Fruit fly (Drosophila melanogaster): ENCODE results near the gene CG46394.

CG46394 gene

DNA sequence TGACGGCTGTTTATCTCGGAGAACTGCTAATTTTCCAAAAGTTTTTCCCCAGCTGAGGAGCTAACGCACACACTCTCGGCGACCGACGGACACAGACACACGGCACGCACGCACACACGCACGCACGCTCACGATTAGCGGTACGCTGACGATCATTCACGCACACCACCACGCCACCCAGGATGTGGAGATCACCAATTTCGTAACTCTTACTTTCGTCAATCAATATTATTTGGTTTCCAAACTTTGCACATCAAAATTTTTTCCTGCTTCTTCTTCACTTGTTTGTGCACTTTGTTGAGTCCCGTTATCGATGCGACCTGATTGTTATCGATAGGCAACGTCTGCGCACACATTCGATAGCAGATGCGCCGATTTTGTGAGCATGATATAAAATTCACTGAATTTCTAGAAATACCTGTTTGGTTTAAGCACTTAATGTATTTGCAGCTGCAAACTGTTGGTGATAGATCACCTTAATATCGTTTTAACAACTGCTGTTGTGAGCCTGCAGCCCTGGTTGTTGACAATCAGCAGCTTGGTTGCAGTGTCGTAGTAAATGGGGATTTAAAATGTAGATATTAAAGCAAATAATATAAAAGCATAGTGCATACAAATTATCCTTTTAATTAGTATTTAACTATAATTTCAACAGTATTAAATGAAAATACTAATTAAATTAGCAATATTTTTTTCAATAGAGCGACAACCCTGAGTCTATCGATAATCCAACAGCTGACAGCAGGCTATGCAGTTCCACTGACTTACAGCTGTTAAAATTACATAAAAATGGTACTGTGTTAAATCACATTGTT, 38.0 kb upstream of the CG46394 start, which contains the start of the genes CG7394 and Mob2 (continued):
- peak; percentile 90 for TF ChIP-seq Aef1 (GFP tag; IDR thresholded peaks at IDR 0.05)
- peak; percentile 92 for TF ChIP-seq CG14014 (GFP tag; IDR thresholded peaks at IDR 0.05)
- peak; percentile 39 for TF ChIP-seq NK7.1 (GFP tag; optimal IDR thresholded peaks at IDR 0.05)
- TF ChIP-seq Ets65A (GFP tag): peak; percentile 95
- peak; percentile 84 for TF ChIP-seq kay (GFP tag; optimal IDR thresholded peaks at IDR 0.05)
- TF ChIP-seq CG11696 (GFP tag; IDR thresholded peaks at IDR 0.05): peak; percentile 52; the same call in 1 of the 2 replicates
- TF ChIP-seq CG7372 (GFP tag; IDR thresholded peaks at IDR 0.05): peak; percentile 90
- TF ChIP-seq CG10274 (GFP tag; optimal IDR thresholded peaks at IDR 0.05): peak; percentile 58
- peak; percentile 96 for TF ChIP-seq row (GFP tag; IDR thresholded peaks at IDR 0.05)
- TF ChIP-seq ERR (GFP tag; optimal IDR thresholded peaks at IDR 0.05): peak; percentile 41
- TF ChIP-seq aop (GFP tag; IDR thresholded peaks at IDR 0.05): no peak
- peak; percentile 88 for TF ChIP-seq sug (tag; optimal IDR thresholded peaks at IDR 0.05)
- no peak; the same call in 2 of the 3 replicates for TF ChIP-seq zen2 (GFP tag; IDR thresholded peaks at IDR 0.05; ENCODE audit: partially characterized antibody)
- peak; percentile 64 for TF ChIP-seq psq (GFP tag; optimal IDR thresholded peaks at IDR 0.05)
- peak; percentile 59; the same call in 1 of the 2 replicates for TF ChIP-seq sim (GFP tag; IDR thresholded peaks at IDR 0.05)
- no peak for TF ChIP-seq lov (optimal IDR thresholded peaks at IDR 0.05)
- peak; percentile 79; the same call in 1 of the 3 replicates for TF ChIP-seq lov (GFP tag; IDR thresholded peaks at IDR 0.05)
- TF ChIP-seq Jarid2 (GFP tag; optimal IDR thresholded peaks at IDR 0.05): peak; percentile 30
- TF ChIP-seq ranshi (GFP tag; IDR thresholded peaks at IDR 0.05): peak; percentile 94
- TF ChIP-seq D (optimal IDR thresholded peaks at IDR 0.05): peak; percentile 63
- TF ChIP-seq D (GFP tag; optimal IDR thresholded peaks at IDR 0.05): peak; percentile 70
- peak; percentile 74 for TF ChIP-seq jumu (GFP tag; optimal IDR thresholded peaks at IDR 0.05)
- peak; percentile 92 for TF ChIP-seq CG14710 (tag; optimal IDR thresholded peaks at IDR 0.05)
- peak; percentile 67 for TF ChIP-seq Deaf1 (tag; optimal IDR thresholded peaks at IDR 0.05)
- peak; percentile 82 for TF ChIP-seq CG17361 (GFP tag; IDR thresholded peaks at IDR 0.05)
- TF ChIP-seq Tbp (GFP tag; optimal IDR thresholded peaks at IDR 0.05): no peak
- peak; percentile 43 for TF ChIP-seq kah (GFP tag; optimal IDR thresholded peaks at IDR 0.05)
- peak; percentile 82 for TF ChIP-seq CG14050 (GFP tag; IDR thresholded peaks at IDR 0.05)
- TF ChIP-seq Dll (GFP tag; IDR thresholded peaks at IDR 0.05; ENCODE audit: partially characterized antibody): peak; percentile 94
- TF ChIP-seq sqz (GFP tag; optimal IDR thresholded peaks at IDR 0.05): peak; percentile 44
- TF ChIP-seq CG2199 (GFP tag; IDR thresholded peaks at IDR 0.05): no peak
- TF ChIP-seq CG6254 (GFP tag; optimal IDR thresholded peaks at IDR 0.05): peak; percentile 62
- TF ChIP-seq CG9817 (tag; optimal IDR thresholded peaks at IDR 0.05): peak; percentile 84
- TF ChIP-seq Chrac-16 (GFP tag; optimal IDR thresholded peaks at IDR 0.05): peak; percentile 90
- peak; percentile 67 for TF ChIP-seq CG11723 (GFP tag; optimal IDR thresholded peaks at IDR 0.05)
- peak in 1 of 2 experiments; percentile 64 for TF ChIP-seq insv (GFP tag; optimal IDR thresholded peaks at IDR 0.05)
- peak; percentile 63 for TF ChIP-seq luna (GFP tag; optimal IDR thresholded peaks at IDR 0.05)
- TF ChIP-seq CG3281 (GFP tag; optimal IDR thresholded peaks at IDR 0.05): peak; percentile 87
- TF ChIP-seq z (GFP tag; IDR thresholded peaks at IDR 0.05): peak; percentile 62; the same call in 2 of the 3 replicates
- peak; percentile 84 for TF ChIP-seq CG7786 (GFP tag; optimal IDR thresholded peaks at IDR 0.05)
- TF ChIP-seq PHDP (tag; optimal IDR thresholded peaks at IDR 0.05): peak; percentile 95
- peak; percentile 77 for TF ChIP-seq bbx (GFP tag; IDR thresholded peaks at IDR 0.05; ENCODE audit: partially characterized antibody)
- peak; percentile 60 for TF ChIP-seq Neu2 (GFP tag; optimal IDR thresholded peaks at IDR 0.05; ENCODE audit: borderline replicate concordance)
- peak; percentile 93 for TF ChIP-seq CG11456 (GFP tag; IDR thresholded peaks at IDR 0.05)
- TF ChIP-seq chm (GFP tag; IDR thresholded peaks at IDR 0.05): peak; percentile 76
- no peak for TF ChIP-seq br (optimal IDR thresholded peaks at IDR 0.05)
- peak; percentile 92 for TF ChIP-seq CG13287 (GFP tag; IDR thresholded peaks at IDR 0.05; ENCODE audit: partially characterized antibody)
- peak; percentile 83 for TF ChIP-seq CG6765 (GFP tag; optimal IDR thresholded peaks at IDR 0.05)
- peak; percentile 85 for TF ChIP-seq pzg (GFP tag; optimal IDR thresholded peaks at IDR 0.05)
- peak; percentile 60 for TF ChIP-seq CG9797 (GFP tag; optimal IDR thresholded peaks at IDR 0.05)

Measured in whole organism, embryonic.